Worm (Caenorhabditis elegans): ENCODE measurements around the gene sri-45.

The sri-45 gene

ce11 chrII:671025-671424 is 9.4 kb upstream of the sri-45 start, which contains the start of gene sri-46:
Gene sri-46 (minus strand): TSS chrII:671125.
- no peak for TF ChIP-seq dao-5 (tag; optimal IDR thresholded peaks at IDR 0.05)
- TF ChIP-seq W03F9.2 (tag; optimal IDR thresholded peaks at IDR 0.05) = no peak
- no peak for TF ChIP-seq him-1 (tag; optimal IDR thresholded peaks at IDR 0.05)

DNA sequence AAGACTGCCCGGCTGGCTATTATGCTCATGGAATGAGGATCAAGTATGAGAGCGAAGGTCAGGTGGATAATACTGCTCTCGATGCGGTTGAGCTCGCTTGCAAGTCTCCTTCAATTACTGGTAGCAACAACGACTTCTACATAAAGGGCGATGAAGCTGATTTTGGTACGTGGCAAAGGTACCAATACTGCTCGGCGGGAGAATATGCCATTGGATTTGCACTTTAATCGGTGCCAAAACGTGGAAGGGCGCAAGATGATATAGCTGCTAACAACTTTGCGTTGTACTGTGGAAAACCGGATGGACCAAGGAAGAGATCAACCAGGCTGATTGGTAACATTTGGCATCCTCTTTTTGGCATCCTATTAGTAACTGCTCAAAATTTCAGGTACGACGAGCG is 6.3 kb upstream of the sri-45 start:
- TF ChIP-seq W03F9.2 (tag; optimal IDR thresholded peaks at IDR 0.05) (no peak), dao-5 (tag; optimal IDR thresholded peaks at IDR 0.05) (no peak), him-1 (tag; optimal IDR thresholded peaks at IDR 0.05) (no peak)

- no peak for TF ChIP-seq dao-5 (tag; optimal IDR thresholded peaks at IDR 0.05)
- TF ChIP-seq him-1 (tag; optimal IDR thresholded peaks at IDR 0.05) = no peak
- no peak for TF ChIP-seq W03F9.2 (tag; optimal IDR thresholded peaks at IDR 0.05)
Measured at ce11 chrII:658369-658768, 3.2 kb downstream of the sri-45 start, which contains the start of gene sdz-24. Gene sdz-24 (plus strand): TSS chrII:658669.

DNA sequence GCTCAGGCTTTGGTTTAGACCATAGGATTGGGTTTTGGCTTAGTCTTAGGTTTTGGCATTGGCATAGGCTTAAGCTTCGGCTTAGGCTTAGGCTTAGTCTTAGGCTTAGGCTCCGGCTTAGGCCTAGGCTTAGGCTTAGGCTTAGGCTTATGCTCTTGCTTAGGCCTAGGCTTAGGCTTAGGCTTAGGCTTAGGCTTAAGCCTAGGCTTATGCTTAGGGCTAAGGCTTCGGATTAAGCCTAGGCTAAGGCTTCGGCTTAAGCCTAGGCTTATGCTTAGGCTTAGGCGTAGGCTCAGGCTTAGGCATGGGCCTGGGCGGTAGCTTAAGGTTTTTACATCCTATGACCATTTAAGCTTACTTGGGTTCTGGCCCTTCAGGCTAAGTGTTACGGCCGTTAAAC is 10.3 kb downstream of the sri-45 start:
- TF ChIP-seq dao-5 (tag; optimal IDR thresholded peaks at IDR 0.05) (no peak), W03F9.2 (tag; optimal IDR thresholded peaks at IDR 0.05) (no peak), him-1 (tag; optimal IDR thresholded peaks at IDR 0.05) (no peak)

- TF ChIP-seq him-1 (tag; optimal IDR thresholded peaks at IDR 0.05) = no peak
- TF ChIP-seq dao-5 (tag; optimal IDR thresholded peaks at IDR 0.05) = no peak
- no peak for TF ChIP-seq W03F9.2 (tag; optimal IDR thresholded peaks at IDR 0.05)
Measured at ce11 chrII:650321-651005, 11.1 kb downstream of the sri-45 start, which contains the start of the genes K07E8.7 and frpr-14. Gene K07E8.7 (minus strand): TSS chrII:650367. Gene frpr-14 (plus strand): TSS chrII:650955.

- TF ChIP-seq him-1 (tag; optimal IDR thresholded peaks at IDR 0.05) = no peak
- TF ChIP-seq W03F9.2 (tag; optimal IDR thresholded peaks at IDR 0.05) = no peak
- no peak for TF ChIP-seq dao-5 (tag; optimal IDR thresholded peaks at IDR 0.05)
Measured at ce11 chrII:643733-644132, 17.9 kb downstream of the sri-45 start.

- no peak for TF ChIP-seq him-1 (tag; optimal IDR thresholded peaks at IDR 0.05)
- TF ChIP-seq W03F9.2 (tag; optimal IDR thresholded peaks at IDR 0.05) = no peak
- TF ChIP-seq dao-5 (tag; optimal IDR thresholded peaks at IDR 0.05) = no peak
Measured at ce11 chrII:639467-639866, 22.1 kb downstream of the sri-45 start, which contains the start of gene K07E8.6. Gene K07E8.6 (minus strand): TSS chrII:639567.

ce11 chrII:633984-634383 is 27.6 kb downstream of the sri-45 start, which contains the start of gene T04B8.1:
Gene T04B8.1 (plus strand): TSS chrII:634284.
- TF ChIP-seq dao-5 (tag; optimal IDR thresholded peaks at IDR 0.05) (no peak), W03F9.2 (tag; optimal IDR thresholded peaks at IDR 0.05) (no peak), him-1 (tag; optimal IDR thresholded peaks at IDR 0.05) (no peak)

ce11 chrII:627913-628312 is 33.7 kb downstream of the sri-45 start:
- TF ChIP-seq him-1 (tag; optimal IDR thresholded peaks at IDR 0.05) (no peak), dao-5 (tag; optimal IDR thresholded peaks at IDR 0.05) (no peak), W03F9.2 (tag; optimal IDR thresholded peaks at IDR 0.05) (no peak)

ce11 chrII:627205-627604 is 34.4 kb downstream of the sri-45 start, which contains the start of gene arrd-1:
Gene arrd-1 (plus strand): TSS chrII:627505.
- TF ChIP-seq W03F9.2 (tag; optimal IDR thresholded peaks at IDR 0.05) = no peak
- no peak for TF ChIP-seq dao-5 (tag; optimal IDR thresholded peaks at IDR 0.05)
- TF ChIP-seq him-1 (tag; optimal IDR thresholded peaks at IDR 0.05) = no peak

- TF ChIP-seq W03F9.2 (tag; optimal IDR thresholded peaks at IDR 0.05) (no peak), him-1 (tag; optimal IDR thresholded peaks at IDR 0.05) (no peak), dao-5 (tag; optimal IDR thresholded peaks at IDR 0.05) (no peak)
Measured at ce11 chrII:625926-626325, 35.7 kb downstream of the sri-45 start.

- TF ChIP-seq W03F9.2 (tag; optimal IDR thresholded peaks at IDR 0.05) (no peak), him-1 (tag; optimal IDR thresholded peaks at IDR 0.05) (no peak), dao-5 (tag; optimal IDR thresholded peaks at IDR 0.05) (no peak)
Measured at ce11 chrII:624443-624842, 37.2 kb downstream of the sri-45 start, which contains the start of gene T04B8.5. Gene T04B8.5 (minus strand): TSS chrII:624543.

ce11 chrII:622478-622877 is 39.1 kb downstream of the sri-45 start:
- TF ChIP-seq W03F9.2 (tag; optimal IDR thresholded peaks at IDR 0.05) (no peak), him-1 (tag; optimal IDR thresholded peaks at IDR 0.05) (no peak), dao-5 (tag; optimal IDR thresholded peaks at IDR 0.05) (no peak)

- no peak for TF ChIP-seq dao-5 (tag; optimal IDR thresholded peaks at IDR 0.05)
- TF ChIP-seq W03F9.2 (tag; optimal IDR thresholded peaks at IDR 0.05) = no peak
- TF ChIP-seq him-1 (tag; optimal IDR thresholded peaks at IDR 0.05) = no peak
Measured at ce11 chrII:621141-621540, 40.5 kb downstream of the sri-45 start.

DNA sequence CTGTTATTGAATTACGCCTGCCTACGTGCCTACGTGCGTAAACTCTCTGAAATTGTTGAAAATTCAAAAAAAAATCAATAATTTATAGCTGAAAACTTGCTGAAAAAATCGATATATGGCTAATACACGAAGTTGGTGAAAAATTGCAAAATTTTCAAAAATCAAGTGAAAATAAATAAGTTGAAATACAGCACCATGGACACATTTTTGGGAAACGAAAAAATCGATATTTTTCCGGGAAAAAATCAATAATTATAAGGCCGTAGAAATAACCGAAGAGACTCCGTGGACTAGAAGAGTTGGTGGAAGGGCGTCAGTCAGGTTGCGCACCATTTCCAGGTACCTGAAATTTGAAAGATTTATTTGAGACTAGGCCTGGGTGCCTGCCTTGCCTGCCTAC is 46.9 kb downstream of the sri-45 start:
- TF ChIP-seq dao-5 (tag; optimal IDR thresholded peaks at IDR 0.05) (no peak), W03F9.2 (tag; optimal IDR thresholded peaks at IDR 0.05) (no peak), him-1 (tag; optimal IDR thresholded peaks at IDR 0.05) (no peak)
